Worm (Caenorhabditis elegans) whole organism, L4/young adult: ENCODE measurements around the gene ocr-4.

Source experiments
- W03F9.2 ChIP-seq: fragments of 150-350 bp; optimal IDR thresholded peaks from 2 replicates; lab custom pipeline; 2014; ENCODE audit warnings: missing biosample characterization, missing genetic modification characterization
- dao-5 ChIP-seq: sonication (generic microtip); optimal IDR thresholded peaks from 2 replicates; lab custom pipeline; 2016; ENCODE audit warnings: missing genotype, missing genetic modification characterization, moderate library complexity, missing compliant biosample characterization

DNA sequence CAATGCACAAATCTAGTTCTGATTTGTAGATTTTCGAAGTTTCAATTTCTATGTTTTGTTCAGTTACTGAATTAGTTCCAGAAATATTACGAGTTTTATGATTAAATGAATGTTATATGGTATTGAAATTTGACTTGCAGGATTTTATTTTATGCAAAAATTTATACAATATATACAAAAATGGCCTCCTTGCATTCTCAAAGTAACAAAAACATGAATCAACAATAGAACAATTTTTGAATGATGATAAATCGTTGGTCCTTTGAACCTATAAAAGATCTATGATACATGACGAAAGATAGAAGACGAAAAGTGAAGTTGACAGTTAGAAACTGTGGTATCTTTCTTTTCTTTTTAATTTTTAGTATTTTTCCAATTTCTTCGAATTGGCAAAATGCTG is 43.9 kb upstream of the ocr-4 start, which contains the start of gene T12B3.2:
- no peak for TF ChIP-seq W03F9.2
- TF ChIP-seq dao-5 (tag; lab: Kevin White, UChicago) = no peak
